Worm (Caenorhabditis elegans) whole organism, L4 larva: ENCODE measurements around the gene C34F11.1.
A peak's percentile ranks its signal among the peaks of the same experiment; 100 is the strongest.

Experiments used
- D1046.2 ChIP-seq: fragments of 200-800 bp; sonication (Bioruptor generic); IDR thresholded peaks from 2 replicates; pipeline ENCODE4 v1.3.6; 2022; ENCODE audit warnings: missing genetic modification characterization, missing compliant biosample characterization
- F26F4.8 ChIP-seq: fragments of 200-800 bp; sonication (Bioruptor generic); conservative IDR thresholded peaks from 2 replicates; pipeline ENCODE4 v1.3.6; 2022; ENCODE audit warnings: missing genetic modification characterization, missing compliant biosample characterization
- Y5F2A.4 ChIP-seq: fragments of 200-800 bp; sonication (Bioruptor generic); optimal IDR thresholded peaks from 2 replicates; lab custom pipeline; 2018; ENCODE audit warnings: mild to moderate bottlenecking, missing genetic modification characterization, missing compliant biosample characterization
- aha-1 ChIP-seq: fragments of 150-350 bp; peaks from one replicate; lab custom pipeline; 2014; ENCODE audit warnings: missing biosample characterization, missing genetic modification characterization
- ceh-28 ChIP-seq: fragments of 150-350 bp; optimal IDR thresholded peaks from 2 replicates; lab custom pipeline; 2014; ENCODE audit warnings: missing biosample characterization, missing genetic modification reagents, missing genetic modification characterization
- ceh-32 ChIP-seq: sonication (generic microtip); optimal IDR thresholded peaks from 2 replicates; lab custom pipeline; 2016; ENCODE audit warnings: mild to moderate bottlenecking, missing genetic modification characterization, missing compliant biosample characterization; ENCODE audit not compliant: poor library complexity
- ceh-44 ChIP-seq: fragments of 200-800 bp; sonication (Bioruptor generic); IDR thresholded peaks from 2 replicates; pipeline ENCODE4 v1.3.6; 2022; ENCODE audit warnings: missing genetic modification reagents, missing genetic modification characterization, missing compliant biosample characterization
- ceh-62 ChIP-seq: sonication (generic microtip); optimal IDR thresholded peaks from 2 replicates; lab custom pipeline; 2017; ENCODE audit warnings: missing biosample characterization, missing genetic modification characterization
- daf-16 ChIP-seq, 3 experiments: sonication (generic microtip); optimal IDR thresholded peaks; 2 replicates each; lab custom pipeline; 2016 to 2017; ENCODE audit warnings: missing genetic modification characterization in 3 of 3, missing genetic modification reagents in 3 of 3, mild to moderate bottlenecking in 2 of 3, missing compliant biosample characterization in 2 of 3, missing biosample characterization in 1 of 3, moderate library complexity in 1 of 3
- dmd-9 ChIP-seq: fragments of 200-800 bp; sonication (Bioruptor generic); IDR thresholded peaks from 2 replicates; pipeline ENCODE4 v1.3.6; 2022; ENCODE audit warnings: missing genetic modification reagents, missing genetic modification characterization, missing compliant biosample characterization
- dve-1 ChIP-seq: sonication (generic microtip); optimal IDR thresholded peaks from 2 replicates; lab custom pipeline; 2017; ENCODE audit warnings: antibody characterized with exemption, mild to moderate bottlenecking, missing genetic modification characterization, missing compliant biosample characterization; ENCODE audit not compliant: insufficient read depth
- fkh-10 ChIP-seq: fragments of 150-350 bp; optimal IDR thresholded peaks from 2 replicates; lab custom pipeline; 2014; ENCODE audit warnings: missing biosample characterization, missing genetic modification reagents, missing genetic modification characterization
- hlh-11 ChIP-seq: fragments of 200-800 bp; sonication (Bioruptor generic); optimal IDR thresholded peaks from 2 replicates; lab custom pipeline; 2018; ENCODE audit warnings: mild to moderate bottlenecking, missing genetic modification characterization, missing compliant biosample characterization
- hlh-30 ChIP-seq: sonication (generic microtip); optimal IDR thresholded peaks from 2 replicates; lab custom pipeline; 2017; ENCODE audit warnings: antibody characterized with exemption, mild to moderate bottlenecking, missing genetic modification characterization, missing compliant biosample characterization; ENCODE audit not compliant: insufficient read depth
- jun-1 ChIP-seq: fragments of 150-350 bp; optimal IDR thresholded peaks from 2 replicates; lab custom pipeline; 2014; ENCODE audit warnings: missing biosample characterization, missing genetic modification reagents, missing genetic modification characterization
- lim-7 ChIP-seq: fragments of 200-800 bp; sonication (Bioruptor generic); IDR thresholded peaks from 2 replicates; pipeline ENCODE4 v1.3.6; 2022; ENCODE audit warnings: missing genetic modification characterization, missing compliant biosample characterization
- lin-13 ChIP-seq: fragments of 150-350 bp; optimal IDR thresholded peaks from 2 replicates; lab custom pipeline; 2014; ENCODE audit warnings: missing biosample characterization, missing genetic modification reagents, missing genetic modification characterization
- lin-15B ChIP-seq: fragments of 150-350 bp; sonication (generic microtip); optimal IDR thresholded peaks from 3 replicates; lab custom pipeline; 2014; ENCODE audit warnings: missing biosample characterization, missing genetic modification characterization
- lin-38 ChIP-seq: fragments of 200-800 bp; sonication (Bioruptor generic); IDR thresholded peaks from 2 replicates; pipeline ENCODE4 v1.3.6; 2022; ENCODE audit warnings: missing genetic modification reagents, missing genetic modification characterization, missing compliant biosample characterization
- lir-3 ChIP-seq: sonication (generic microtip); optimal IDR thresholded peaks from 2 replicates; lab custom pipeline; 2016; ENCODE audit warnings: mild to moderate bottlenecking, missing genetic modification characterization, missing compliant biosample characterization
- lsy-2 ChIP-seq, 2 experiments: fragments of 150-350 bp in 1 of 2; sonication (generic microtip) in 1 of 2; optimal IDR thresholded peaks; 2 replicates each; lab custom pipeline; 2014 to 2017; ENCODE audit warnings: missing biosample characterization in 2 of 2, missing genetic modification characterization in 2 of 2
- mep-1 ChIP-seq: fragments of 150-350 bp; sonication (generic microtip); optimal IDR thresholded peaks from 3 replicates; lab custom pipeline; 2014; ENCODE audit warnings: missing biosample characterization, missing genetic modification characterization
- mes-2 ChIP-seq: sonication (generic microtip); optimal IDR thresholded peaks from 2 replicates; lab custom pipeline; 2016; ENCODE audit warnings: missing genotype, mild to moderate bottlenecking, missing genetic modification characterization, missing compliant biosample characterization; ENCODE audit not compliant: poor library complexity, severe bottlenecking
- mxl-3 ChIP-seq: fragments of 200-800 bp; sonication (Bioruptor generic); optimal IDR thresholded peaks from 2 replicates; lab custom pipeline; 2018; ENCODE audit warnings: mild to moderate bottlenecking, missing genetic modification characterization, missing compliant biosample characterization
- nhr-11 ChIP-seq: fragments of 150-350 bp; optimal IDR thresholded peaks from 2 replicates; lab custom pipeline; 2014; ENCODE audit warnings: missing biosample characterization, missing genetic modification characterization
- nhr-28 ChIP-seq: fragments of 150-350 bp; optimal IDR thresholded peaks from 2 replicates; lab custom pipeline; 2014; ENCODE audit warnings: missing biosample characterization, missing genetic modification characterization
- nhr-41 ChIP-seq: fragments of 200-800 bp; sonication (Bioruptor generic); IDR thresholded peaks from 2 replicates; pipeline ENCODE4 v1.3.6; 2022; ENCODE audit warnings: missing genetic modification reagents, missing genetic modification characterization, missing compliant biosample characterization
- nhr-42 ChIP-seq: fragments of 200-800 bp; sonication (Bioruptor generic); IDR thresholded peaks from 2 replicates; pipeline ENCODE4 v1.3.6; 2022; ENCODE audit warnings: missing genetic modification characterization, missing compliant biosample characterization
- nhr-48 ChIP-seq: sonication (generic microtip); optimal IDR thresholded peaks from 2 replicates; lab custom pipeline; 2016; ENCODE audit warnings: mild to moderate bottlenecking, missing genetic modification characterization, missing compliant biosample characterization
- nhr-76 ChIP-seq: fragments of 150-350 bp; optimal IDR thresholded peaks from 2 replicates; lab custom pipeline; 2014; ENCODE audit warnings: missing biosample characterization, missing genetic modification characterization
- php-3 ChIP-seq: fragments of 200-800 bp; sonication (Bioruptor generic); IDR thresholded peaks from 2 replicates; pipeline ENCODE4 v1.3.6; 2022; ENCODE audit warnings: missing genetic modification reagents, missing genetic modification characterization, missing compliant biosample characterization
- pqm-1 ChIP-seq: sonication (generic microtip); optimal IDR thresholded peaks from 2 replicates; lab custom pipeline; 2017; ENCODE audit warnings: missing biosample characterization, missing genetic modification characterization
- skn-1 ChIP-seq: fragments of 150-350 bp; optimal IDR thresholded peaks from 2 replicates; lab custom pipeline; 2014; ENCODE audit warnings: missing biosample characterization, missing genetic modification characterization
- spr-1 ChIP-seq: sonication (generic microtip); optimal IDR thresholded peaks from 2 replicates; lab custom pipeline; 2016; ENCODE audit warnings: mild to moderate bottlenecking, missing genetic modification characterization, missing compliant biosample characterization
- spr-3 ChIP-seq: fragments of 200-800 bp; sonication (Bioruptor generic); optimal IDR thresholded peaks from 2 replicates; lab custom pipeline; 2018; ENCODE audit warnings: mild to moderate bottlenecking, missing genetic modification characterization, missing compliant biosample characterization
- tag-97 ChIP-seq: fragments of 200-800 bp; sonication (Bioruptor generic); IDR thresholded peaks from 2 replicates; pipeline ENCODE4 v1.3.6; 2022; ENCODE audit warnings: missing genetic modification characterization, missing compliant biosample characterization
- unc-130 ChIP-seq: sonication (generic microtip); optimal IDR thresholded peaks from 2 replicates; lab custom pipeline; 2016; ENCODE audit warnings: missing genetic modification reagents, missing genetic modification characterization, missing compliant biosample characterization

The C34F11.1 gene

ce11 chrII:5186870-5187269 lies 25.9 kb upstream of the C34F11.1 start:
- TF ChIP-seq spr-1 (no peak), mxl-3 (GFP tag; lab: Kevin White, UChicago) (no peak), F26F4.8 (GFP tag; lab: Robert Waterston, UW) (no peak), php-3 (GFP tag; lab: Robert Waterston, UW) (peak; percentile 73), nhr-76 (tag; lab: Kevin White, UChicago) (no peak), Y5F2A.4 (GFP tag; lab: Kevin White, UChicago) (no peak), lir-3 (tag; lab: Kevin White, UChicago) (no peak), nhr-41 (GFP tag; lab: Robert Waterston, UW) (no peak), nhr-48 (peak; percentile 2), nhr-42 (GFP tag; lab: Robert Waterston, UW) (no peak), fkh-10 (GFP tag; lab: Kevin White, UChicago) (no peak), skn-1 (tag; lab: Kevin White, UChicago) (no peak), dve-1 (tag; lab: Kevin White, UChicago) (peak; percentile 42), lin-15B (tag; lab: Kevin White, UChicago) (no peak), ceh-32 (tag; lab: Kevin White, UChicago) (no peak), spr-3 (no peak), ceh-62 (tag; lab: Kevin White, UChicago) (no peak), daf-16 (GFP tag; optimal IDR thresholded peaks at IDR 0.05; lab: Kevin White, UChicago) (no peak), daf-16 (tag; optimal IDR thresholded peaks at IDR 0.05; lab: Kevin White, UChicago) (peak; percentile 69), lim-7 (no peak), hlh-30 (tag; lab: Kevin White, UChicago) (no peak), hlh-11 (tag; lab: Kevin White, UChicago) (peak; percentile 62), lin-13 (GFP tag; lab: Kevin White, UChicago) (no peak), tag-97 (GFP tag; lab: Robert Waterston, UW) (no peak), jun-1 (no peak), pqm-1 (tag; lab: Kevin White, UChicago) (peak; percentile 51), dmd-9 (GFP tag; lab: Robert Waterston, UW) (no peak), aha-1 (tag; lab: Kevin White, UChicago) (peak; percentile 70)
- TF ChIP-seq, all 104 proteins: peak for 7

ce11 chrII:5187469-5187868 lies 25.3 kb upstream of the C34F11.1 start, which contains the start of gene crh-2:
crh-2 (minus strand) TSS chrII:5187569.
- no peak for TF ChIP-seq nhr-42 (GFP tag; lab: Robert Waterston, UW)
- no peak for TF ChIP-seq D1046.2
- no peak for TF ChIP-seq ceh-44 (GFP tag; lab: Robert Waterston, UW)
- no peak for TF ChIP-seq daf-16 (GFP tag; optimal IDR thresholded peaks at IDR 0.05; lab: Kevin White, UChicago)
- no peak for TF ChIP-seq daf-16 (tag; optimal IDR thresholded peaks at IDR 0.05; lab: Kevin White, UChicago)
- no peak for TF ChIP-seq mes-2

ce11 chrII:5187934-5188333 lies 24.8 kb upstream of the C34F11.1 start:
- TF ChIP-seq nhr-28 (tag; lab: Kevin White, UChicago), result no peak
- TF ChIP-seq lin-13 (GFP tag; lab: Kevin White, UChicago), result no peak
- TF ChIP-seq aha-1 (tag; lab: Kevin White, UChicago), result peak; percentile 37
- TF ChIP-seq lsy-2 (tag; optimal IDR thresholded peaks at IDR 0.05; lab: Kevin White, UChicago), result no peak
- no peak for TF ChIP-seq unc-130 (GFP tag; lab: Kevin White, UChicago)
- TF ChIP-seq mep-1 (tag; lab: Kevin White, UChicago), result no peak
- TF ChIP-seq daf-16 (GFP tag; optimal IDR thresholded peaks at IDR 0.05; lab: Kevin White, UChicago), result no peak
- no peak for TF ChIP-seq daf-16 (tag; optimal IDR thresholded peaks at IDR 0.05; lab: Kevin White, UChicago)
- TF ChIP-seq nhr-11 (tag; lab: Kevin White, UChicago), result no peak
- TF ChIP-seq lin-38 (GFP tag; lab: Robert Waterston, UW), result peak; percentile 81
- TF ChIP-seq spr-1, result no peak
- TF ChIP-seq ceh-28 (tag; lab: Kevin White, UChicago), result no peak
- TF ChIP-seq, all 104 proteins: peak for 2
